Fruit fly (Drosophila melanogaster) whole organism, embryonic: ENCODE measurements around the gene Traf-like.

Experiments used
- Atf3 ChIP-seq: fragments of 200-800 bp; sonication (Bioruptor generic); optimal IDR thresholded peaks from 3 replicates; lab custom pipeline; 2016; ENCODE audit warnings: missing biosample characterization, missing genetic modification characterization
- CG10565 ChIP-seq: fragments of 200-800 bp; sonication (Bioruptor generic); optimal IDR thresholded peaks from 3 replicates; lab custom pipeline; 2016; ENCODE audit warnings: missing biosample characterization, mild to moderate bottlenecking, missing genetic modification characterization
- CG34224 ChIP-seq: fragments of 200-800 bp; sonication (Bioruptor generic); IDR thresholded peaks from 3 replicates; pipeline ENCODE4 v1.3.6; 2022; ENCODE audit warnings: missing biosample characterization, missing genetic modification characterization; ENCODE audit not compliant: partially characterized antibody
- CG7928 ChIP-seq: fragments of 200-800 bp; sonication (Bioruptor generic); optimal IDR thresholded peaks from 2 replicates; lab custom pipeline; 2017; ENCODE audit warnings: missing biosample characterization, mild to moderate bottlenecking, missing genetic modification characterization
- Deaf1 ChIP-seq: fragments of 200-800 bp; optimal IDR thresholded peaks from 3 replicates; lab custom pipeline; 2019; ENCODE audit warnings: missing biosample characterization, mild to moderate bottlenecking, missing genetic modification characterization, moderate library complexity
- Fer3 ChIP-seq: fragments of 200-800 bp; sonication (Bioruptor generic); optimal IDR thresholded peaks from 2 replicates; lab custom pipeline; 2018; ENCODE audit warnings: missing biosample characterization, mild to moderate bottlenecking, missing genetic modification characterization, moderate library complexity
- GATAe ChIP-seq: fragments of 200-800 bp; sonication (Bioruptor generic); conservative IDR thresholded peaks from 2 replicates; pipeline ENCODE4 v1.3.6; 2022; ENCODE audit warnings: missing biosample characterization, missing genetic modification characterization
- Rx ChIP-seq: fragments of 200-800 bp; sonication (Bioruptor generic); IDR thresholded peaks from 2 replicates; pipeline ENCODE4 v1.3.6; 2022; ENCODE audit warnings: missing biosample characterization, missing genetic modification characterization
- peb ChIP-seq: fragments of 200-800 bp; sonication (Bioruptor generic); IDR thresholded peaks from 2 replicates; pipeline ENCODE4 v1.3.6; 2022; ENCODE audit warnings: missing biosample characterization, missing genetic modification characterization
- pros ChIP-seq: fragments of 200-800 bp; sonication (Bioruptor generic); optimal IDR thresholded peaks from 3 replicates; lab custom pipeline; 2019; ENCODE audit warnings: missing biosample characterization, mild to moderate bottlenecking, missing genetic modification characterization, moderate library complexity
- sc ChIP-seq, 3 experiments: fragments of >200 bp in 2 of 3; fragments of 200-800 bp in 1 of 3; sonication (Bioruptor generic) in 1 of 3; optimal IDR thresholded peaks; 2 replicates in 2 of 3; 3 replicates in 1 of 3; lab custom pipeline; 2017; ENCODE audit warnings: mild to moderate bottlenecking in 1 of 3, missing biosample characterization in 1 of 3, missing genetic modification characterization in 1 of 3, missing genetic modification reagents in 1 of 3
- wor ChIP-seq: fragments of 200-800 bp; sonication (Bioruptor generic); IDR thresholded peaks from 2 replicates; pipeline ENCODE4 v1.3.6; 2022; ENCODE audit warnings: missing biosample characterization, missing genetic modification characterization

DNA sequence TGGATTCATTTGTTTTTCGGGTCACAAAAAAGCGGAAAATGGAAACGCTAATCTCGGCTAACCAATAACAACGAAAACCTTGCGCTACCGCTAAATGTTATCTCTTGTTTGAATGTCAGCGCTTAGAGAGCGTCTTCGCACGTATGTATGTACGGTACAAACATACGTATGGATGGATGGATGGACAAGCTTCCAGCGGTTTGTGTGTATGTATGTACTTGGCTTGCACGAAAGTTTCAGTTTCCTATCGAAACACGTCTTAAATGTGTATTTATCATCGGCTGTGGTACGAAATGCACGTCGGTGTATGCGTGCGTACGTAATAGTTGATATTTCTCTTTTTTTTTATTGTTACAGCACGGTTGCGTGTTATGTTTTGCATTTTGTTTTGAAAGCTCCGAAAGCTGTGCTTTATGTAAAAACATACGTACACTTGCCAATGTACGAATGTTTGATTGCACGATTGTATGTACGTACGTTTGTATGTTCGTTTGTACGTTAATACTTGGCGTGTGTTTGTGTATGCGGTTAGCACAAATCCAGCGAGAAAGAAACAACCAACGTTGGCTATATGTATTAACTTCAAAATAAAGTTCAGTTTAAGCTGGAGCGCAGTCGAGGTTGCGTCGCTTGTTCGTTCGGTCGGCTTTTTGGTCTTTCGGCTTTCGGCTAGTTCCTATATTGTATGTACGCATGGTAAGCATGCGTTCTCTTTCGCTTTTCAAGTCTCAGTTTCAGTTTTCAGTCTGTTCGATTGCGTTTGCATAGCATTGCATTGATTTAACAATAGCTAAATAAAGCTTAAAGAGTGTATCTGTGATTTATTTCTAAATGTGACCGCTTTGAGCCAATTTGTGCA lies 42.1 kb upstream of the Traf-like start, which contains the start of gene Fur2:
- TF ChIP-seq Atf3 (GFP tag; lab: Kevin White, UChicago) (no peak), CG7928 (GFP tag; lab: Kevin White, UChicago) (no peak), peb (no peak), sc (optimal IDR thresholded peaks at IDR 0.05; lab: Kevin White, UChicago) (no peak), sc (GFP tag; optimal IDR thresholded peaks at IDR 0.05; lab: Kevin White, UChicago) (no peak), Fer3 (tag; lab: Kevin White, UChicago) (no peak), pros (peak; percentile 50), GATAe (GFP tag; lab: Robert Waterston, UW) (no peak), wor (no peak), Rx (no peak), Deaf1 (tag; lab: Kevin White, UChicago) (peak; percentile 79), CG34224 (GFP tag; lab: Robert Waterston, UW) (peak; percentile 35; the same call in 1 of the 3 replicates), CG10565 (GFP tag; lab: Kevin White, UChicago) (no peak)
